Fruit fly (Drosophila melanogaster): Measurements from ENCODE around the gene Ssdp.

The Ssdp gene

DNA sequence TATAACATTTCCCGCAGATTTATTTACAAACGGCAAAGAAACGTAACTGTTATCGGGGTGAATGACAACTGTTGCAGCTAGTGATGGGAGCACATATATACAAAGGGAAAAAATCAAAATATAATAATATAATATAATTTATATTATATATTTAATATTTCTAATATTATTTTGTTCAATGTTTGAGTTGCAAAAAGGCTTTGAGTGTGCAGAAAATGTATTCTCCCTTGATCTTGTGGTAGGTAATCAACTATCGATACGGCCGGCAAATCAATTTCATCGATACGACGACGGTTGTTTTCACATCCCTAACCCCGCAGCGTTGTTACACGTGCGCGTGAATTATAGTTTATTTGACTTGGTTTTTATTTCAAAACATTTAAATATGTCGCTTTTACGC lies 24.0 kb upstream of the Ssdp start, which contains the start of the genes mTerf5 and Non3 (continued):
- TF ChIP-seq CG8944 (GFP tag; optimal IDR thresholded peaks at IDR 0.05) (peak; percentile 17), gcm2 (GFP tag; optimal IDR thresholded peaks at IDR 0.05) (no peak), CG16863 (GFP tag; optimal IDR thresholded peaks at IDR 0.05) (peak; percentile 44), fu2 (GFP tag; optimal IDR thresholded peaks at IDR 0.05) (no peak), CG2129 (GFP tag; IDR thresholded peaks at IDR 0.05; ENCODE audit: partially characterized antibody) (peak; percentile 91), HLH4C (GFP tag; IDR thresholded peaks at IDR 0.05; ENCODE audit: partially characterized antibody) (peak; percentile 86), vvl (GFP tag; IDR thresholded peaks at IDR 0.05) (peak; percentile 66), CG17385 (GFP tag; optimal IDR thresholded peaks at IDR 0.05) (peak; percentile 54), pros (GFP tag; optimal IDR thresholded peaks at IDR 0.05) (no peak), twi (tag; optimal IDR thresholded peaks at IDR 0.05) (peak; percentile 40), CG14667 (GFP tag; IDR thresholded peaks at IDR 0.05) (no peak), nerfin-1 (tag; optimal IDR thresholded peaks at IDR 0.05) (peak; percentile 77), CG3281 (GFP tag; optimal IDR thresholded peaks at IDR 0.05) (peak; percentile 59), ro (GFP tag; IDR thresholded peaks at IDR 0.05) (no peak), otp (GFP tag; IDR thresholded peaks at IDR 0.05) (no peak), CG43689 (GFP tag; IDR thresholded peaks at IDR 0.05) (0 out of 2 replicates have a peak, but pooled peaks have one; percentile 12), NC2α (GFP tag; optimal IDR thresholded peaks at IDR 0.05) (no peak), gem (tag; optimal IDR thresholded peaks at IDR 0.05) (peak; percentile 80), Lpt (GFP tag; optimal IDR thresholded peaks at IDR 0.05) (no peak), danr (GFP tag; IDR thresholded peaks at IDR 0.05) (no peak), CG42726 (GFP tag; IDR thresholded peaks at IDR 0.05; ENCODE audit: partially characterized antibody) (0 out of 2 replicates have a peak, but pooled peaks have one; percentile 43), grn (GFP tag; optimal IDR thresholded peaks at IDR 0.05) (no peak), lab (GFP tag; optimal IDR thresholded peaks at IDR 0.05) (peak; percentile 64), Hsf (GFP tag; optimal IDR thresholded peaks at IDR 0.05) (peak; percentile 17), Hmr (GFP tag; optimal IDR thresholded peaks at IDR 0.05) (peak; percentile 60), CG4707 (GFP tag; optimal IDR thresholded peaks at IDR 0.05) (no peak), CG12104 (GFP tag; optimal IDR thresholded peaks at IDR 0.05) (no peak), disco-r (GFP tag; optimal IDR thresholded peaks at IDR 0.05) (no peak), lov (optimal IDR thresholded peaks at IDR 0.05) (no peak), lov (GFP tag; IDR thresholded peaks at IDR 0.05) (no peak), CG8924 (tag; optimal IDR thresholded peaks at IDR 0.05) (peak; percentile 75), CG8089 (GFP tag; optimal IDR thresholded peaks at IDR 0.05) (no peak), CG14860 (GFP tag; IDR thresholded peaks at IDR 0.05; ENCODE audit: partially characterized antibody) (peak; percentile 81), CG1602 (GFP tag; optimal IDR thresholded peaks at IDR 0.05) (peak; percentile 41), CG6854 (GFP tag; optimal IDR thresholded peaks at IDR 0.05) (no peak), CG6683 (GFP tag; optimal IDR thresholded peaks at IDR 0.05) (peak; percentile 40), gfzf (GFP tag; optimal IDR thresholded peaks at IDR 0.05) (no peak), CG18764 (GFP tag; optimal IDR thresholded peaks at IDR 0.05) (peak; percentile 47), Awh (GFP tag; IDR thresholded peaks at IDR 0.05) (no peak), Bteb2 (GFP tag; optimal IDR thresholded peaks at IDR 0.05) (no peak), CG14441 (GFP tag; IDR thresholded peaks at IDR 0.05) (peak; percentile 50; the same call in 1 of the 2 replicates), CG17328 (GFP tag; IDR thresholded peaks at IDR 0.05) (peak; percentile 51), pnt (GFP tag; optimal IDR thresholded peaks at IDR 0.05) (no peak), da (GFP tag; optimal IDR thresholded peaks at IDR 0.05) (no peak), bcd (GFP tag; optimal IDR thresholded peaks at IDR 0.05) (peak; percentile 44), NfI (GFP tag; optimal IDR thresholded peaks at IDR 0.05) (peak; percentile 69), ATbp (GFP tag; optimal IDR thresholded peaks at IDR 0.05) (peak; percentile 28), jing (GFP tag; optimal IDR thresholded peaks at IDR 0.05) (no peak), CG15601 (tag; optimal IDR thresholded peaks at IDR 0.05) (peak; percentile 54), sqz (GFP tag; optimal IDR thresholded peaks at IDR 0.05) (no peak), CG30403 (GFP tag; optimal IDR thresholded peaks at IDR 0.05) (peak; percentile 61), gsb (GFP tag; IDR thresholded peaks at IDR 0.05) (no peak)

All from whole organism, embryonic.